Fruit fly (Drosophila melanogaster) whole organism, embryonic: ENCODE measurements around the gene r-cup.

Experiments
- B-H1 ChIP-seq: fragments of 200-800 bp; sonication (Bioruptor generic); IDR thresholded peaks from 3 replicates; pipeline ENCODE4 v1.3.6; 2022; ENCODE audit warnings: missing biosample characterization, missing genetic modification characterization
- CG10321 ChIP-seq: fragments of 200-800 bp; sonication (Bioruptor generic); IDR thresholded peaks from 2 replicates; pipeline ENCODE4 v1.3.6; 2022; ENCODE audit warnings: missing biosample characterization, missing genetic modification characterization
- CG12236 ChIP-seq: fragments of 200-800 bp; sonication (Bioruptor generic); optimal IDR thresholded peaks from 2 replicates; lab custom pipeline; 2016; ENCODE audit warnings: missing biosample characterization, missing genetic modification characterization
- CG12744 ChIP-seq: fragments of 200-800 bp; sonication (Bioruptor generic); optimal IDR thresholded peaks from 2 replicates; lab custom pipeline; 2016; ENCODE audit warnings: missing biosample characterization, missing genetic modification characterization
- CG14050 ChIP-seq: fragments of 200-800 bp; sonication (Bioruptor generic); IDR thresholded peaks from 3 replicates; pipeline ENCODE4 v1.3.6; 2022; ENCODE audit warnings: missing biosample characterization, missing genetic modification characterization
- CG1602 ChIP-seq: fragments of 200-800 bp; sonication (Bioruptor generic); optimal IDR thresholded peaks from 3 replicates; lab custom pipeline; 2016; ENCODE audit warnings: missing biosample characterization, missing genetic modification characterization
- CG16815 ChIP-seq: fragments of 200-800 bp; sonication (Bioruptor generic); optimal IDR thresholded peaks from 3 replicates; lab custom pipeline; 2017; ENCODE audit warnings: missing biosample characterization, mild to moderate bottlenecking, missing genetic modification characterization
- CG17829 ChIP-seq: fragments of 200-800 bp; optimal IDR thresholded peaks from 2 replicates; lab custom pipeline; 2019; ENCODE audit warnings: missing biosample characterization, mild to moderate bottlenecking, missing genetic modification characterization, moderate library complexity
- CG2199 ChIP-seq: fragments of 200-800 bp; sonication (Bioruptor generic); IDR thresholded peaks from 3 replicates; pipeline ENCODE4 v1.3.6; 2022; ENCODE audit warnings: missing biosample characterization, missing genetic modification characterization
- CG2875 ChIP-seq: fragments of 200-800 bp; sonication (Bioruptor generic); optimal IDR thresholded peaks from 2 replicates; lab custom pipeline; 2017; ENCODE audit warnings: missing biosample characterization, mild to moderate bottlenecking, missing genetic modification characterization, missing genetic modification reagents
- CG2889 ChIP-seq: fragments of 200-800 bp; sonication (Bioruptor generic); IDR thresholded peaks from 3 replicates; pipeline ENCODE4 v1.3.6; 2022; ENCODE audit warnings: missing biosample characterization, missing genetic modification characterization
- CG7357 ChIP-seq: fragments of 200-800 bp; sonication (Bioruptor generic); IDR thresholded peaks from 3 replicates; pipeline ENCODE4 v1.3.6; 2022; ENCODE audit warnings: missing biosample characterization, missing genetic modification characterization
- CG7786 ChIP-seq: fragments of 200-800 bp; sonication (Bioruptor generic); optimal IDR thresholded peaks from 2 replicates; lab custom pipeline; 2016; ENCODE audit warnings: missing biosample characterization, missing genetic modification characterization
- Chrac-16 ChIP-seq: fragments of 200-800 bp; sonication (Bioruptor generic); optimal IDR thresholded peaks from 3 replicates; lab custom pipeline; 2016; ENCODE audit warnings: missing biosample characterization, missing genetic modification characterization
- E2f1 ChIP-seq: fragments of 200-800 bp; sonication (Bioruptor generic); IDR thresholded peaks from 2 replicates; pipeline ENCODE4 v1.3.6; 2022; ENCODE audit warnings: missing biosample characterization, missing genetic modification characterization
- Hr3 ChIP-seq: fragments of 200-800 bp; sonication (Bioruptor generic); optimal IDR thresholded peaks from 3 replicates; lab custom pipeline; 2016; ENCODE audit warnings: missing biosample characterization, missing genetic modification characterization
- Hr39 ChIP-seq: fragments of >200 bp; optimal IDR thresholded peaks from 2 replicates; lab custom pipeline; 2017
- Hr78 ChIP-seq, 2 experiments: fragments of 200-800 bp in 1 of 2; fragments of >200 bp in 1 of 2; sonication (Bioruptor generic) in 1 of 2; optimal IDR thresholded peaks; 2 replicates each; lab custom pipeline; 2017 to 2019; ENCODE audit warnings: missing biosample characterization in 2 of 2, missing genetic modification characterization in 2 of 2, mild to moderate bottlenecking in 1 of 2, moderate library complexity in 1 of 2
- MBD-R2 ChIP-seq: fragments of 200-800 bp; sonication (Bioruptor generic); IDR thresholded peaks from 2 replicates; pipeline ENCODE4 v1.3.6; 2022; ENCODE audit warnings: missing biosample characterization, missing genetic modification characterization
- Mad ChIP-seq: fragments of 200-800 bp; sonication (Bioruptor generic); optimal IDR thresholded peaks from 2 replicates; lab custom pipeline; 2016; ENCODE audit warnings: missing biosample characterization, missing genetic modification characterization
- Meics ChIP-seq: fragments of 200-800 bp; sonication (Bioruptor generic); optimal IDR thresholded peaks from 2 replicates; lab custom pipeline; 2017; ENCODE audit warnings: missing biosample characterization, mild to moderate bottlenecking, missing genetic modification characterization
- NFAT ChIP-seq: fragments of 200-800 bp; sonication (Bioruptor generic); IDR thresholded peaks from 2 replicates; pipeline ENCODE4 v1.3.6; 2022; ENCODE audit warnings: missing biosample characterization, missing genetic modification characterization
- Poxn ChIP-seq: fragments of 200-800 bp; sonication (Bioruptor generic); IDR thresholded peaks from 2 replicates; pipeline ENCODE4 v1.3.6; 2022; ENCODE audit warnings: missing biosample characterization, missing genetic modification characterization
- Sin3A ChIP-seq: fragments of >200 bp; optimal IDR thresholded peaks from 2 replicates; lab custom pipeline; 2018
- Sry-δ ChIP-seq: fragments of 200-800 bp; sonication (Bioruptor generic); optimal IDR thresholded peaks from 2 replicates; lab custom pipeline; 2016; ENCODE audit warnings: missing biosample characterization, missing genetic modification characterization
- Xbp1 ChIP-seq: fragments of 200-800 bp; sonication (Bioruptor generic); optimal IDR thresholded peaks from 3 replicates; lab custom pipeline; 2016; ENCODE audit warnings: missing biosample characterization, mild to moderate bottlenecking, missing genetic modification characterization
- ara ChIP-seq: fragments of 200-800 bp; sonication (Bioruptor generic); IDR thresholded peaks from 2 replicates; pipeline ENCODE4 v1.3.6; 2022; ENCODE audit warnings: missing biosample characterization, missing genetic modification characterization
- bab2 ChIP-seq: fragments of 200-800 bp; sonication (Bioruptor generic); optimal IDR thresholded peaks from 2 replicates; lab custom pipeline; 2016; ENCODE audit warnings: missing biosample characterization, missing genetic modification characterization
- bigmax ChIP-seq: fragments of 200-800 bp; sonication (Bioruptor generic); optimal IDR thresholded peaks from 2 replicates; lab custom pipeline; 2018; ENCODE audit warnings: missing biosample characterization, mild to moderate bottlenecking, missing genetic modification characterization
- bsh ChIP-seq, 2 experiments: fragments of 200-800 bp; sonication (Bioruptor generic); optimal IDR thresholded peaks; 2 replicates each; lab custom pipeline; 2017 to 2018; ENCODE audit warnings: mild to moderate bottlenecking in 2 of 2, missing biosample characterization in 2 of 2, missing genetic modification characterization in 2 of 2, moderate library complexity in 1 of 2
- da ChIP-seq: fragments of 200-800 bp; sonication (Bioruptor generic); optimal IDR thresholded peaks from 2 replicates; lab custom pipeline; 2016; ENCODE audit warnings: missing biosample characterization, missing genetic modification characterization
- dpn ChIP-seq, 2 experiments: fragments of 200-800 bp; sonication (Bioruptor generic); optimal IDR thresholded peaks; 3 replicates each; lab custom pipeline; 2016; ENCODE audit warnings: missing biosample characterization in 2 of 2, missing genetic modification characterization in 2 of 2
- ftz-f1 ChIP-seq: fragments of 200-800 bp; sonication (Bioruptor generic); optimal IDR thresholded peaks from 2 replicates; lab custom pipeline; 2016; ENCODE audit warnings: missing biosample characterization, missing genetic modification characterization
- gsb-n ChIP-seq: fragments of 200-800 bp; sonication (Bioruptor generic); optimal IDR thresholded peaks from 3 replicates; lab custom pipeline; 2018; ENCODE audit warnings: missing biosample characterization, mild to moderate bottlenecking, missing genetic modification characterization
- insv ChIP-seq, 2 experiments: fragments of 200-800 bp; sonication (Bioruptor generic); optimal IDR thresholded peaks; 3 replicates each; lab custom pipeline; 2016 to 2018; ENCODE audit warnings: missing biosample characterization in 2 of 2, missing genetic modification characterization in 2 of 2
- kay ChIP-seq: fragments of 200-800 bp; sonication (Bioruptor generic); optimal IDR thresholded peaks from 2 replicates; lab custom pipeline; 2016; ENCODE audit warnings: missing biosample characterization, missing genetic modification characterization
- luna ChIP-seq: fragments of 200-800 bp; sonication (Bioruptor generic); optimal IDR thresholded peaks from 2 replicates; lab custom pipeline; 2016; ENCODE audit warnings: missing biosample characterization, missing genetic modification characterization
- mld ChIP-seq: fragments of 200-800 bp; sonication (Bioruptor generic); IDR thresholded peaks from 3 replicates; pipeline ENCODE4 v1.3.6; 2022; ENCODE audit warnings: missing biosample characterization, missing genetic modification characterization; ENCODE audit not compliant: partially characterized antibody
- pnt ChIP-seq: fragments of 200-800 bp; sonication (Bioruptor generic); optimal IDR thresholded peaks from 3 replicates; lab custom pipeline; 2016; ENCODE audit warnings: missing biosample characterization, missing genetic modification characterization
- prd ChIP-seq, 3 experiments: fragments of >200 bp in 2 of 3; fragments of 200-800 bp in 1 of 3; sonication (Bioruptor generic) in 1 of 3; optimal IDR thresholded peaks in 2 of 3; IDR thresholded peaks in 1 of 3; 2 replicates in 2 of 3; 3 replicates in 1 of 3; pipeline versions ENCODE4 v1.3.6 to Lab custom; 2017 to 2022; ENCODE audit warnings: missing biosample characterization in 1 of 3, missing genetic modification characterization in 1 of 3
- pzg ChIP-seq: fragments of 200-800 bp; sonication (Bioruptor generic); optimal IDR thresholded peaks from 3 replicates; lab custom pipeline; 2018; ENCODE audit warnings: missing biosample characterization, mild to moderate bottlenecking, missing genetic modification characterization, moderate library complexity
- ranshi ChIP-seq: fragments of 200-800 bp; sonication (Bioruptor generic); IDR thresholded peaks from 2 replicates; pipeline ENCODE4 v1.3.6; 2022; ENCODE audit warnings: missing biosample characterization, missing genetic modification characterization
- salm ChIP-seq: fragments of 200-800 bp; sonication (Bioruptor generic); optimal IDR thresholded peaks from 2 replicates; lab custom pipeline; 2018; ENCODE audit warnings: missing biosample characterization, mild to moderate bottlenecking, missing genetic modification characterization
- stc ChIP-seq: fragments of 200-800 bp; sonication (Bioruptor generic); IDR thresholded peaks from 2 replicates; pipeline ENCODE4 v1.3.6; 2022; ENCODE audit warnings: missing biosample characterization, missing genetic modification characterization
- sug ChIP-seq: fragments of 200-800 bp; optimal IDR thresholded peaks from 2 replicates; lab custom pipeline; 2019; ENCODE audit warnings: missing biosample characterization, mild to moderate bottlenecking, missing genetic modification characterization, moderate library complexity
- tio ChIP-seq: fragments of 200-800 bp; sonication (Bioruptor generic); optimal IDR thresholded peaks from 2 replicates; lab custom pipeline; 2017; ENCODE audit warnings: missing biosample characterization, missing genetic modification characterization, inconsistent platforms
- toy ChIP-seq: fragments of 200-800 bp; sonication (Bioruptor generic); IDR thresholded peaks from 2 replicates; pipeline ENCODE4 v1.3.6; 2022; ENCODE audit warnings: missing biosample characterization, missing genetic modification characterization
- unpg ChIP-seq: fragments of 200-800 bp; sonication (Bioruptor generic); optimal IDR thresholded peaks from 3 replicates; lab custom pipeline; 2018; ENCODE audit warnings: missing biosample characterization, mild to moderate bottlenecking, missing genetic modification characterization, moderate library complexity
- wor ChIP-seq: fragments of 200-800 bp; sonication (Bioruptor generic); IDR thresholded peaks from 2 replicates; pipeline ENCODE4 v1.3.6; 2022; ENCODE audit warnings: missing biosample characterization, missing genetic modification characterization

r-cup gene

dm6 chrX:21042638-21043513 lies 17.2 kb upstream of the r-cup start (continued):
- TF ChIP-seq CG7786 = peak; percentile 15
- TF ChIP-seq CG2199 (GFP tag; lab: Robert Waterston, UW) = no peak; the same call in 2 of the 3 replicates
- no peak for TF ChIP-seq mld (GFP tag; lab: Robert Waterston, UW)
- no peak for TF ChIP-seq ftz-f1 (GFP tag; lab: Kevin White, UChicago)
- TF ChIP-seq prd (optimal IDR thresholded peaks at IDR 0.05; lab: Kevin White, UChicago) = no peak
- TF ChIP-seq prd (GFP tag; IDR thresholded peaks at IDR 0.05; lab: Robert Waterston, UW) = peak; percentile 92
- peak; percentile 80 for TF ChIP-seq wor (GFP tag; lab: Robert Waterston, UW)
- TF ChIP-seq toy (GFP tag; lab: Robert Waterston, UW) = 0 out of 2 replicates have a peak, but pooled peaks have one; percentile 38
- peak; percentile 81 for TF ChIP-seq Hr3 (GFP tag; lab: Kevin White, UChicago)
- TF ChIP-seq CG16815 = peak; percentile 73
- no peak for TF ChIP-seq CG12236 (GFP tag; lab: Kevin White, UChicago)
- TF ChIP-seq CG7357 = peak; percentile 68
- no peak for TF ChIP-seq bigmax
- TF ChIP-seq luna (GFP tag; lab: Kevin White, UChicago) = no peak
- TF ChIP-seq MBD-R2 (GFP tag; lab: Robert Waterston, UW) = peak; percentile 52; the same call in 1 of the 2 replicates
- TF ChIP-seq gsb-n = peak; percentile 90
- TF ChIP-seq bsh (GFP tag; optimal IDR thresholded peaks at IDR 0.05; lab: Kevin White, UChicago) = peak; percentile 73 to 94
- peak; percentile 60 for TF ChIP-seq kay
- peak; percentile 75 for TF ChIP-seq CG1602 (GFP tag; lab: Kevin White, UChicago)
- peak; percentile 93 for TF ChIP-seq stc
- peak; percentile 92 for TF ChIP-seq sug (tag; lab: Kevin White, UChicago)
- TF ChIP-seq CG14050 (GFP tag; lab: Robert Waterston, UW) = peak; percentile 84
- TF ChIP-seq Mad (GFP tag; lab: Kevin White, UChicago) = peak; percentile 22
- peak; percentile 76 for TF ChIP-seq NFAT (GFP tag; lab: Robert Waterston, UW)
- TF ChIP-seq CG10321 (GFP tag; lab: Robert Waterston, UW) = peak; percentile 68
- peak; percentile 81 for TF ChIP-seq Xbp1 (GFP tag; lab: Kevin White, UChicago)
- TF ChIP-seq pzg (GFP tag; lab: Kevin White, UChicago) = no peak
- peak in 1 of 2 experiments; percentile 44 for TF ChIP-seq insv (GFP tag; optimal IDR thresholded peaks at IDR 0.05; lab: Kevin White, UChicago)
- peak; percentile 85 for TF ChIP-seq B-H1 (GFP tag; lab: Robert Waterston, UW)
- TF ChIP-seq E2f1 (GFP tag; lab: Robert Waterston, UW) = peak; percentile 90
- TF ChIP-seq Chrac-16 = peak; percentile 70
- TF ChIP-seq dpn (GFP tag; optimal IDR thresholded peaks at IDR 0.05; lab: Kevin White, UChicago) = peak in 1 of 2 experiments; percentile 81
- peak in 1 of 2 experiments; percentile 66 for TF ChIP-seq Hr78 (GFP tag; optimal IDR thresholded peaks at IDR 0.05; lab: Kevin White, UChicago)
- peak; percentile 81 for TF ChIP-seq CG2889
- no peak for TF ChIP-seq da
- no peak for TF ChIP-seq CG12744 (GFP tag; lab: Kevin White, UChicago)
- TF ChIP-seq bab2 = peak; percentile 40
- peak; percentile 39 for TF ChIP-seq tio (GFP tag; lab: Kevin White, UChicago)
- peak; percentile 89 for TF ChIP-seq ranshi (GFP tag; lab: Robert Waterston, UW)
- TF ChIP-seq Poxn (GFP tag; lab: Robert Waterston, UW) = peak; percentile 45; the same call in 1 of the 2 replicates
- TF ChIP-seq CG17829 (tag; lab: Kevin White, UChicago) = peak; percentile 91
- TF ChIP-seq CG2875 = peak; percentile 80
- TF ChIP-seq pnt (GFP tag; lab: Kevin White, UChicago) = no peak
- peak; percentile 89 for TF ChIP-seq ara (GFP tag; lab: Robert Waterston, UW)
- peak; percentile 91 for TF ChIP-seq Meics (GFP tag; lab: Kevin White, UChicago)
- TF ChIP-seq Sin3A (lab: Kevin White, UChicago) = no peak
- TF ChIP-seq Sry-δ (GFP tag; lab: Kevin White, UChicago) = no peak
- TF ChIP-seq Hr39 (lab: Kevin White, UChicago) = no peak
- peak; percentile 91 for TF ChIP-seq salm (tag; lab: Kevin White, UChicago)
- TF ChIP-seq unpg = peak; percentile 96
